Fruit fly (Drosophila melanogaster): ENCODE data around the gene CG5828.

Gene CG5828

dm6 chr2L:5093772-5094350, at the start of gene CG5828:
Gene CG5828, plus strand, starts transcription at chr2L:5093976.
- no peak for TF ChIP-seq psq (optimal IDR thresholded peaks at IDR 0.05)
- TF ChIP-seq Dll (optimal IDR thresholded peaks at IDR 0.05), result no peak
- TF ChIP-seq pan (optimal IDR thresholded peaks at IDR 0.05), result no peak
- TF ChIP-seq usp (GFP tag; optimal IDR thresholded peaks at IDR 0.05), result no peak
- no peak for TF ChIP-seq EcR (GFP tag; optimal IDR thresholded peaks at IDR 0.05)
- no peak for TF ChIP-seq CG8478 (optimal IDR thresholded peaks at IDR 0.05)

dm6 chr2L:5044361-5044891, 49.4 kb upstream of the CG5828 start, which contains the start of gene CG31650:
Gene CG31650, minus strand, starts transcription at chr2L:5044712.
- no peak for TF ChIP-seq Dll (optimal IDR thresholded peaks at IDR 0.05)
- TF ChIP-seq CG8478 (optimal IDR thresholded peaks at IDR 0.05), result no peak
- TF ChIP-seq pan (optimal IDR thresholded peaks at IDR 0.05), result no peak
- no peak for TF ChIP-seq EcR (GFP tag; optimal IDR thresholded peaks at IDR 0.05)
- TF ChIP-seq usp (GFP tag; optimal IDR thresholded peaks at IDR 0.05), result no peak
- no peak for TF ChIP-seq psq (optimal IDR thresholded peaks at IDR 0.05)

- TF ChIP-seq pan (optimal IDR thresholded peaks at IDR 0.05) (no peak), EcR (GFP tag; optimal IDR thresholded peaks at IDR 0.05) (no peak), CG8478 (optimal IDR thresholded peaks at IDR 0.05) (no peak), usp (GFP tag; optimal IDR thresholded peaks at IDR 0.05) (no peak), psq (optimal IDR thresholded peaks at IDR 0.05) (no peak), Dll (optimal IDR thresholded peaks at IDR 0.05) (no peak)
Measured at dm6 chr2L:5044892-5045619, 48.7 kb upstream of the CG5828 start.

- TF ChIP-seq usp (GFP tag; optimal IDR thresholded peaks at IDR 0.05) (no peak), Dll (optimal IDR thresholded peaks at IDR 0.05) (no peak), CG8478 (optimal IDR thresholded peaks at IDR 0.05) (no peak), EcR (GFP tag; optimal IDR thresholded peaks at IDR 0.05) (no peak), psq (optimal IDR thresholded peaks at IDR 0.05) (no peak), pan (optimal IDR thresholded peaks at IDR 0.05) (no peak)
Measured at dm6 chr2L:5046261-5046660, 47.5 kb upstream of the CG5828 start.

- TF ChIP-seq pan (optimal IDR thresholded peaks at IDR 0.05) (no peak), psq (optimal IDR thresholded peaks at IDR 0.05) (no peak), EcR (GFP tag; optimal IDR thresholded peaks at IDR 0.05) (no peak), CG8478 (optimal IDR thresholded peaks at IDR 0.05) (no peak), Dll (optimal IDR thresholded peaks at IDR 0.05) (no peak), usp (GFP tag; optimal IDR thresholded peaks at IDR 0.05) (no peak)
Measured at dm6 chr2L:5049974-5050373, 43.8 kb upstream of the CG5828 start.

- no peak for TF ChIP-seq CG8478 (optimal IDR thresholded peaks at IDR 0.05)
- TF ChIP-seq EcR (GFP tag; optimal IDR thresholded peaks at IDR 0.05), result no peak
- TF ChIP-seq usp (GFP tag; optimal IDR thresholded peaks at IDR 0.05), result no peak
- no peak for TF ChIP-seq psq (optimal IDR thresholded peaks at IDR 0.05)
- no peak for TF ChIP-seq Dll (optimal IDR thresholded peaks at IDR 0.05)
- no peak for TF ChIP-seq pan (optimal IDR thresholded peaks at IDR 0.05)
Measured at dm6 chr2L:5050825-5051224, 43.0 kb upstream of the CG5828 start, which contains the start of gene CG9121. Gene CG9121, minus strand, starts transcription at chr2L:5051062.

- TF ChIP-seq psq (optimal IDR thresholded peaks at IDR 0.05) (no peak), Dll (optimal IDR thresholded peaks at IDR 0.05) (no peak), EcR (GFP tag; optimal IDR thresholded peaks at IDR 0.05) (no peak), pan (optimal IDR thresholded peaks at IDR 0.05) (no peak), CG8478 (optimal IDR thresholded peaks at IDR 0.05) (no peak), usp (GFP tag; optimal IDR thresholded peaks at IDR 0.05) (no peak)
Measured at dm6 chr2L:5052367-5052914, 41.3 kb upstream of the CG5828 start, which contains the start of gene senju. Gene senju, plus strand, starts transcription at chr2L:5052843.

- TF ChIP-seq EcR (GFP tag; optimal IDR thresholded peaks at IDR 0.05), result no peak
- no peak for TF ChIP-seq Dll (optimal IDR thresholded peaks at IDR 0.05)
- no peak for TF ChIP-seq pan (optimal IDR thresholded peaks at IDR 0.05)
Measured at dm6 chr2L:5052994-5053393, 40.8 kb upstream of the CG5828 start, which contains the start of gene eIF3h. Gene eIF3h, minus strand, starts transcription at chr2L:5053094.

- no peak for TF ChIP-seq EcR (GFP tag; optimal IDR thresholded peaks at IDR 0.05)
- no peak for TF ChIP-seq psq (optimal IDR thresholded peaks at IDR 0.05)
- no peak for TF ChIP-seq Dll (optimal IDR thresholded peaks at IDR 0.05)
Measured at dm6 chr2L:5054953-5055352, 38.8 kb upstream of the CG5828 start, which contains the start of the genes CG14036 and His3.3A. Gene CG14036, minus strand, starts transcription at chr2L:5055016. Gene His3.3A, plus strand, starts transcription at chr2L:5055058.

- no peak for TF ChIP-seq EcR (GFP tag; optimal IDR thresholded peaks at IDR 0.05)
- TF ChIP-seq pan (optimal IDR thresholded peaks at IDR 0.05), result no peak
- no peak for TF ChIP-seq usp (GFP tag; optimal IDR thresholded peaks at IDR 0.05)
- no peak for TF ChIP-seq CG8478 (optimal IDR thresholded peaks at IDR 0.05)
- TF ChIP-seq psq (optimal IDR thresholded peaks at IDR 0.05), result no peak
- no peak for TF ChIP-seq Dll (optimal IDR thresholded peaks at IDR 0.05)
Measured at dm6 chr2L:5055528-5055927, 38.2 kb upstream of the CG5828 start.

- TF ChIP-seq usp (GFP tag; optimal IDR thresholded peaks at IDR 0.05), result no peak
- no peak for TF ChIP-seq CG8478 (optimal IDR thresholded peaks at IDR 0.05)
- no peak for TF ChIP-seq EcR (GFP tag; optimal IDR thresholded peaks at IDR 0.05)
- TF ChIP-seq pan (optimal IDR thresholded peaks at IDR 0.05), result no peak
- TF ChIP-seq psq (optimal IDR thresholded peaks at IDR 0.05), result no peak
- no peak for TF ChIP-seq Dll (optimal IDR thresholded peaks at IDR 0.05)
Measured at dm6 chr2L:5058094-5058493, 35.7 kb upstream of the CG5828 start, which contains the start of gene Nepl3. Gene Nepl3, minus strand, starts transcription at chr2L:5058248.
